Fruit fly (Drosophila melanogaster) whole organism, embryonic: ENCODE measurements around the gene CG7916.

Experiments
- Bteb2 ChIP-seq: fragments of 200-800 bp; sonication (Bioruptor generic); optimal IDR thresholded peaks from 2 replicates; lab custom pipeline; 2016; ENCODE audit warnings: missing biosample characterization, missing genetic modification characterization
- CG11085 ChIP-seq: fragments of 200-800 bp; sonication (Bioruptor generic); IDR thresholded peaks from 2 replicates; pipeline ENCODE4 v1.3.6; 2022; ENCODE audit warnings: missing biosample characterization, missing genetic modification characterization
- CG14050 ChIP-seq: fragments of 200-800 bp; sonication (Bioruptor generic); IDR thresholded peaks from 3 replicates; pipeline ENCODE4 v1.3.6; 2022; ENCODE audit warnings: missing biosample characterization, missing genetic modification characterization
- CG2875 ChIP-seq: fragments of 200-800 bp; sonication (Bioruptor generic); optimal IDR thresholded peaks from 2 replicates; lab custom pipeline; 2017; ENCODE audit warnings: missing biosample characterization, mild to moderate bottlenecking, missing genetic modification characterization, missing genetic modification reagents
- Dad ChIP-seq: fragments of 200-800 bp; sonication (Bioruptor generic); optimal IDR thresholded peaks from 3 replicates; lab custom pipeline; 2016; ENCODE audit warnings: missing biosample characterization, missing genetic modification characterization
- NFAT ChIP-seq: fragments of 200-800 bp; sonication (Bioruptor generic); IDR thresholded peaks from 2 replicates; pipeline ENCODE4 v1.3.6; 2022; ENCODE audit warnings: missing biosample characterization, missing genetic modification characterization
- lilli ChIP-seq: fragments of 200-800 bp; sonication (Bioruptor generic); optimal IDR thresholded peaks from 3 replicates; lab custom pipeline; 2016; ENCODE audit warnings: missing biosample characterization, missing genetic modification characterization
- wor ChIP-seq: fragments of 200-800 bp; sonication (Bioruptor generic); IDR thresholded peaks from 2 replicates; pipeline ENCODE4 v1.3.6; 2022; ENCODE audit warnings: missing biosample characterization, missing genetic modification characterization

DNA sequence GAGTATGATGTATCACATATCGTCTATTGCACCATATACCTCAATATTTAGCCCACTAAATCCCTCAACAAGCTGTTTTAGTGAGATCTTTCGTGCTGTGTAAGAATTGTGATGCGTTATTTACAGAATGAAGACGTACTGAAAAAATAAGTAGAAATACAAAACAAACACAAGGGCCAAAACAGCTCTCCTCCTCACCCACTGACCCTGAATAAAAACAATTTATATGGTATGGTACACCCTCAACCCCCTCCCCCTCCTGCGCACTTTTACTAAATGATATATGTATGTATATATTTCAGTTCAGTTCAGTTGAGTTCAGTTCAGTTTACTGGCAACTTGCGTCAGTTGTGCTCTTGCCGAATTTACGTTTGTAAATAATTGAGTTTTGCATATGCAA, 26.6 kb downstream of the CG7916 start:
- no peak for TF ChIP-seq CG2875
- TF ChIP-seq CG11085 (GFP tag; lab: Robert Waterston, UW) = no peak
- TF ChIP-seq wor (GFP tag; lab: Robert Waterston, UW) = no peak
- no peak for TF ChIP-seq NFAT (GFP tag; lab: Robert Waterston, UW)
- no peak for TF ChIP-seq Dad (GFP tag; lab: Kevin White, UChicago)
- TF ChIP-seq CG14050 (GFP tag; lab: Robert Waterston, UW) = no peak
- TF ChIP-seq lilli (GFP tag; lab: Kevin White, UChicago) = no peak
- TF ChIP-seq Bteb2 (GFP tag; lab: Kevin White, UChicago) = no peak
